Fruit fly (Drosophila melanogaster) whole organism, pupa: Measurements from ENCODE around the gene slp1.
A peak's percentile ranks its signal among the peaks of the same experiment; 100 is the strongest.

Experiments
- CG10348 ChIP-seq: fragments of 200-800 bp; sonication (Bioruptor generic); IDR thresholded peaks from 2 replicates; pipeline ENCODE4 v1.3.6; 2022; ENCODE audit warnings: missing biosample characterization, missing genetic modification characterization
- CG12605 ChIP-seq: fragments of 200-800 bp; sonication (Bioruptor generic); IDR thresholded peaks from 2 replicates; pipeline ENCODE4 v1.3.6; 2022; ENCODE audit warnings: missing biosample characterization, missing genetic modification characterization
- CG13204 ChIP-seq: fragments of 200-800 bp; sonication (Bioruptor generic); optimal IDR thresholded peaks from 2 replicates; lab custom pipeline; 2018; ENCODE audit warnings: missing biosample characterization, mild to moderate bottlenecking, missing genetic modification characterization, moderate library complexity
- CG14655 ChIP-seq: fragments of 200-800 bp; sonication (Bioruptor generic); optimal IDR thresholded peaks from 3 replicates; lab custom pipeline; 2017; ENCODE audit warnings: mild to moderate bottlenecking, missing biosample characterization, missing genetic modification reagents, missing genetic modification characterization
- CG15710 ChIP-seq: fragments of 200-800 bp; sonication (Bioruptor generic); optimal IDR thresholded peaks from 2 replicates; lab custom pipeline; 2018; ENCODE audit warnings: missing biosample characterization, mild to moderate bottlenecking, missing genetic modification characterization, moderate library complexity
- CG17806 ChIP-seq: fragments of 200-800 bp; sonication (Bioruptor generic); optimal IDR thresholded peaks from 2 replicates; lab custom pipeline; 2018; ENCODE audit warnings: missing biosample characterization, mild to moderate bottlenecking, missing genetic modification characterization, moderate library complexity
- CG32121 ChIP-seq: fragments of 200-800 bp; sonication (Bioruptor generic); IDR thresholded peaks from 2 replicates; pipeline ENCODE4 v1.3.6; 2022; ENCODE audit warnings: missing biosample characterization, missing genetic modification characterization
- CG34367 ChIP-seq: fragments of 200-800 bp; sonication (Bioruptor generic); optimal IDR thresholded peaks from 2 replicates; lab custom pipeline; 2018; ENCODE audit warnings: missing biosample characterization, mild to moderate bottlenecking, missing genetic modification characterization
- CG4496 ChIP-seq: fragments of 200-800 bp; sonication (Bioruptor generic); IDR thresholded peaks from 3 replicates; pipeline ENCODE4 v1.3.6; 2022; ENCODE audit warnings: missing biosample characterization, missing genetic modification characterization
- CG8159 ChIP-seq: fragments of 200-800 bp; sonication (Bioruptor generic); optimal IDR thresholded peaks from 3 replicates; lab custom pipeline; 2018; ENCODE audit warnings: missing biosample characterization, mild to moderate bottlenecking, missing genetic modification characterization, moderate library complexity
- CG8301 ChIP-seq: fragments of 200-800 bp; sonication (Bioruptor generic); optimal IDR thresholded peaks from 2 replicates; lab custom pipeline; 2018; ENCODE audit warnings: missing biosample characterization, mild to moderate bottlenecking, missing genetic modification characterization
- CG9948 ChIP-seq: fragments of 200-800 bp; sonication (Bioruptor generic); optimal IDR thresholded peaks from 2 replicates; lab custom pipeline; 2018; ENCODE audit warnings: missing biosample characterization, mild to moderate bottlenecking, missing genetic modification characterization, moderate library complexity
- D1 ChIP-seq: fragments of 200-800 bp; sonication (Bioruptor generic); optimal IDR thresholded peaks from 2 replicates; lab custom pipeline; 2018; ENCODE audit warnings: missing biosample characterization, mild to moderate bottlenecking, missing genetic modification characterization, moderate library complexity
- EcR ChIP-seq: fragments of 200-800 bp; sonication (Bioruptor generic); optimal IDR thresholded peaks from 3 replicates; lab custom pipeline; 2019; ENCODE audit warnings: missing biosample characterization, missing genetic modification characterization, mild to moderate bottlenecking, moderate library complexity, missing genetic modification reagents
- Ets98B ChIP-seq: fragments of 200-800 bp; sonication (Bioruptor generic); IDR thresholded peaks from 2 replicates; pipeline ENCODE4 v1.3.6; 2022; ENCODE audit warnings: missing biosample characterization, missing genetic modification characterization
- Pif1A ChIP-seq: fragments of 200-800 bp; sonication (Bioruptor generic); optimal IDR thresholded peaks from 3 replicates; lab custom pipeline; 2016; ENCODE audit warnings: missing biosample characterization, missing genetic modification characterization
- Pif1B ChIP-seq: fragments of 200-800 bp; sonication (Bioruptor generic); optimal IDR thresholded peaks from 3 replicates; lab custom pipeline; 2016; ENCODE audit warnings: missing biosample characterization, missing genetic modification characterization
- Snoo ChIP-seq: fragments of 200-800 bp; sonication (Bioruptor generic); optimal IDR thresholded peaks from 3 replicates; lab custom pipeline; 2017; ENCODE audit warnings: missing biosample characterization, mild to moderate bottlenecking, missing genetic modification characterization, inconsistent platforms
- fd96Ca ChIP-seq: fragments of 200-800 bp; sonication (Bioruptor generic); IDR thresholded peaks from 3 replicates; pipeline ENCODE4 v1.3.6; 2022; ENCODE audit warnings: missing biosample characterization, missing genetic modification characterization
- gl ChIP-seq: fragments of 200-800 bp; sonication (Bioruptor generic); optimal IDR thresholded peaks from 2 replicates; lab custom pipeline; 2018; ENCODE audit warnings: missing biosample characterization, mild to moderate bottlenecking, missing genetic modification characterization
- rn ChIP-seq: fragments of 200-800 bp; sonication (Bioruptor generic); IDR thresholded peaks from 2 replicates; pipeline ENCODE4 v1.3.6; 2022; ENCODE audit warnings: missing biosample characterization, missing genetic modification characterization

Gene slp1

DNA sequence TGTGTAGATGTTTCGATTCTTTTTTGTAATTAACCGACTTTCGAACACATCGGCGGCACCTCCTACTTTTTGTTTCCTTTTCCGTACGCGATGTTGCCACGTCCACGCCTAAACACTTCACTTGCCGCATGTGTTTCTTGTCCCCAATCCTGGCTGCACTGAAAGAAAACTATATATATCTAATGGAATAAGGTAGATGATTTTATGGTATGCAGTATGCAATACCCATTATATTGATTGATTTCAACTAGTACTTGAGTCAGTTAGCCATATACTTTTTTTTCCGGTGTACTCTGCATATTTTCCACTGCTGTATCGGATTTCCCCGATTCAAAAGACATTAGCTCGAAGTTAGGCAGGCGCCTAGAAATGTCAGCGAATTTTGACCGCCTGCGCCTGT, 6.6 kb upstream of the slp1 start:
- TF ChIP-seq D1 (tag; lab: Kevin White, UChicago) (no peak), CG13204 (GFP tag; lab: Kevin White, UChicago) (no peak), CG15710 (tag; lab: Kevin White, UChicago) (no peak), rn (GFP tag; lab: Robert Waterston, UW) (no peak), CG17806 (tag; lab: Kevin White, UChicago) (no peak), CG14655 (GFP tag; lab: Kevin White, UChicago) (no peak)

DNA sequence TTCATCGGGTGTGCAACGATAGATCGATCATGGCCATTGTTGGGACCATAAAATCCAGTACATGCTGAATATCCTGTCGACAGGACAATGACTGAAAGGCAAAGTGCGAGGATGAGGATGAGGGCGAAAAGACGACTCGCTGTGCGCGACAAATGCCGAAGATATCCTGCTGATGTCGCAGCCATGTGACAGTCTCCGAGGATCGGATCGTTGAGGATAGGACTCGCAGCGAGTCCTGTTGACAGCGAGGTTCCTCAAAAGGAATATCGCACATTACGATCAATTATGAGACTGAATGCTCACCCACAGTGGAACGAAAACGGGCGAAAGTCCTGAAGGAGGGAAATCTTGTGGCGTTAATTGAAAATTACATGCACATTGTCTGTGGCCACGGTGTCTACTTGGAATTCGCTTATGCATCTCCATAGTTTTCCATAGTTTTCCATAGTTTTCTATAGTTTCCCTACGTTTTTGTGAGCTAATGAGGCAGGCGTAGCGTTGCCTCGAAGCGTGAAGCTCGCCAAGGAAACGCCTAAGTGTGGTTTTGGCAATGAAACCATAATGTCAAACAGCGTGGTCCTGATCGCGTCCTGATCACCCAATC, 2.9 kb upstream of the slp1 start:
- TF ChIP-seq CG8159 (tag; lab: Kevin White, UChicago) (no peak), fd96Ca (GFP tag; lab: Robert Waterston, UW) (no peak)

DNA sequence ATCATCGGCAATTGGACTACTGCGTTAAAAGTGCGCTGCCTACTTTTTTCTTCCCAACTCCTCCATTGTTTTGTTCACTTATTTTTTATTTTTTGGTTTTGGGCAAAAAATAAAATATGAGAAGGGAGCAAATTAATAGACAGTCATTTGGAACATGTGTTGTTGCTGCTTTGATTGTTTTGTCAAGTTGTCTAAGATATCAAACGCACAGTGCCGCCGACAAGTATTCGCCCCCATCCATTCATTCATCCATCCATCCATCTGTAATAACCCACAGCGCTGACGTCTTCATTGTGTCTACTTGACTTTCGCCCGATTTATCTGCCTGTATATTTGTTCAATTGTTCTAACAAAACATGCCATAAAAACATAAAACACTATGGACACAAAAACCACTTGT, 1.6 kb upstream of the slp1 start:
- TF ChIP-seq CG15710 (tag; lab: Kevin White, UChicago) (no peak), CG34367 (no peak)

DNA sequence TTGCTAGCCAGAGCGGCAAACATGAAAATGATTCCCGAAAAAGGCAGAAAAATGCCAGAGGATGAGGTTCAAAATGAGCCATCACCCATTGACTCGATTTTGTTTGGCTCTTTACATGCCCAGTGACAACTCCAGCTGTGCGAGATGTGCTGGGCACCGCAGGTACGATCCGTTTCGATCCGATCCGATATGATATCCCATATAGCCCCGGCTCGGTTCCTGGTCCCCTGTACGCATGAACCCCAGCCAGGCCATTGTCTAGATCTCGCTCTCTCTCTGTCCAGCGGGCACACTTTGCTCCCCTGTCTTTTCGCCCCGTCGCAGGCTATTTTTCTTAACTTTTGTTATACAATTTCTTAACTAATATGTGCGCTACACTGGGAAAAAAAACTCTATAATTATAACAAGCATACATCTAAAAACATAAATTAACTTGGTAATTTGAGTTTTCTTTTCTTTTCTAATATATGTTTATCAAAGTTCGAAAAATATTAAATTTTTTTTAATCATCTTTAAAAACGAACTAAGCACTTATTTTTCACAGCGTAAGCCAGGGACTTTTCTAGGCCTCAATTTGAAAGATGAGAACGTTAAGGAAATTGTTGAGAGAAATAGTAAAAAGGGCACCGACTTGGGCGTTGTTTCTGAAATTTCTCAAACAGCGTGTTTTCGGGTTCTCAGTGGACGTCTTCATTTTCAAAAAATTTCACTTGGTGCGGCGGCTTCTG, 2.1 kb downstream of the slp1 start:
- TF ChIP-seq CG34367 (no peak), Pif1A (GFP tag; lab: Kevin White, UChicago) (no peak), CG8159 (tag; lab: Kevin White, UChicago) (no peak), CG9948 (tag; lab: Kevin White, UChicago) (no peak)

DNA sequence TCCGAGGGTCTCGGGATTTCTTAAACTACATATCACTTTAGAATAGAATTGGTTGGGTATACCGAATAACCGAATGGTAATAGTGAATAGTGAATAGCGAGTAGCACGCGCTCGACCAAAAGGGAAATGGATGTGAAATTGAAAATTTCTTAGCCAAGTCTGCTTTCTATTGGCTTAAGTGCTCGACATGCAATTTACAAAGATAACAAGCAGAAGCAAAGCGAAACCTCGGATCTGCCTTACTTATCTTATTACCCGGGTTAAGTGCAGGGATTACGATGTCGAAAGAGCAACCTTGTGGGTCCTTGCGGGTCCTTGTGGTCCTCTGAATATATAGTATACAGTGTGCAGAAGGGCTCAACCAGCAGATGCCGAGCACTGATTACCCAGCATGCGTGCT, 3.7 kb downstream of the slp1 start:
- TF ChIP-seq CG32121 (no peak), CG10348 (GFP tag; lab: Robert Waterston, UW) (no peak), CG15710 (tag; lab: Kevin White, UChicago) (no peak), CG13204 (GFP tag; lab: Kevin White, UChicago) (no peak), fd96Ca (GFP tag; lab: Robert Waterston, UW) (no peak), gl (no peak), Ets98B (GFP tag; lab: Robert Waterston, UW) (no peak), CG12605 (GFP tag; lab: Robert Waterston, UW) (no peak), rn (GFP tag; lab: Robert Waterston, UW) (no peak)
- TF ChIP-seq, all 21 proteins: peak for 0

DNA sequence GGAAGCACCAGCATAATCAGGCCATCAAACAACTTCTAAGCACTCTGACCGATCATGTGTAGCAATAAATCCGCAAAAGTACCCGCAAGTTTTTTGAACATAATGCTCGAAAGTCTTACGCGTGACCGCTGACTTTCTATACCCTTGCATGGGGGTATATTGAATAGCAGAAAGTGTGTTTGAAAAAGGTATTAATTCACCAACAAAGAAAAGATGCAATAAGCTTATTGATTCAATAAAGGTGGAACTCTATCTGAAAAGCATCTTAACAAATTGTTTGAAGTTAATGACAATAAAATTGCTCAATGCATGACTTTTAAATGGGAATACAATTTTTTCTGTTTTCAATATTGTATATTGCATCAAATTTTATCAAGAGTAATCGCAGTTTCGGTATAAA, 6.2 kb downstream of the slp1 start:
- TF ChIP-seq rn (GFP tag; lab: Robert Waterston, UW) (no peak), Pif1A (GFP tag; lab: Kevin White, UChicago) (no peak), CG14655 (GFP tag; lab: Kevin White, UChicago) (no peak)

DNA sequence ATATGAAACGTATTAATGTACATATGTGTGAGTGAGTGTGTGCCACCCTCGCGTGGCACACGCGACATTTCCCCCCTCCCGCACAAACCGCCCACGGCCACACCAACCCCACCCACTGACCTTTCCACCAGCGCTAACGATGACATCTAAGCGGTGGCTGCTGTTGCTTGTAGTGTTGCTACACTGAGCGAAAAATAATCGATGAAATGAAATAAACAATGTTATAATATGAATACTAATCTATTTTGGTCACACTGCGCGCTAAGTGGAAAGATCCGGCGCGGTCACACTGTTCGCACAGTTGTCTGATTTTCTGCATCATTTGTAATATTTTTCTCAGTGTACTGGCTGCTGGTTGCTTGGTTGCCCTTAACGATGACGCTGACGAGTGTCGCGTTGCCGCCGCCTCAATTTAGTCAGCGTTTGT, 6.8 kb downstream of the slp1 start:
- no peak for TF ChIP-seq EcR (GFP tag; lab: Kevin White, UChicago)
- TF ChIP-seq CG15710 (tag; lab: Kevin White, UChicago): peak; percentile 63
- no peak for TF ChIP-seq CG10348 (GFP tag; lab: Robert Waterston, UW)
- TF ChIP-seq CG4496 (GFP tag; lab: Robert Waterston, UW): no peak
- peak; percentile 8 for TF ChIP-seq CG13204 (GFP tag; lab: Kevin White, UChicago)
- TF ChIP-seq Snoo (tag; lab: Kevin White, UChicago): peak; percentile 45
- peak; percentile 70 for TF ChIP-seq fd96Ca (GFP tag; lab: Robert Waterston, UW)
- no peak for TF ChIP-seq CG32121
- TF ChIP-seq CG9948 (tag; lab: Kevin White, UChicago): peak; percentile 46
- peak; percentile 61 for TF ChIP-seq CG17806 (tag; lab: Kevin White, UChicago)
- 0 out of 2 replicates have a peak, but pooled peaks have one; percentile 29 for TF ChIP-seq rn (GFP tag; lab: Robert Waterston, UW)
- TF ChIP-seq CG12605 (GFP tag; lab: Robert Waterston, UW): 0 out of 2 replicates have a peak, but pooled peaks have one; percentile 10
- TF ChIP-seq Pif1A (GFP tag; lab: Kevin White, UChicago): peak; percentile 55
- peak; percentile 68 for TF ChIP-seq CG34367
- peak; percentile 1 for TF ChIP-seq gl
- TF ChIP-seq CG14655 (GFP tag; lab: Kevin White, UChicago): peak; percentile 60
- TF ChIP-seq Ets98B (GFP tag; lab: Robert Waterston, UW): peak; percentile 47
- peak; percentile 50 for TF ChIP-seq Pif1B
- TF ChIP-seq CG8159 (tag; lab: Kevin White, UChicago): peak; percentile 66
- TF ChIP-seq D1 (tag; lab: Kevin White, UChicago): no peak
- peak; percentile 47 for TF ChIP-seq CG8301 (tag; lab: Kevin White, UChicago)
